Fruit fly (Drosophila melanogaster) S2 (cell line): ENCODE data around the gene CG15561.

ENCODE experiments used
- CG8478 ChIP-seq: fragments of >200 bp; optimal IDR thresholded peaks from 2 replicates; lab custom pipeline; 2018
- CTCF ChIP-seq, 2 experiments: fragments of >200 bp; optimal IDR thresholded peaks; 2 replicates each; lab custom pipeline; 2018

DNA sequence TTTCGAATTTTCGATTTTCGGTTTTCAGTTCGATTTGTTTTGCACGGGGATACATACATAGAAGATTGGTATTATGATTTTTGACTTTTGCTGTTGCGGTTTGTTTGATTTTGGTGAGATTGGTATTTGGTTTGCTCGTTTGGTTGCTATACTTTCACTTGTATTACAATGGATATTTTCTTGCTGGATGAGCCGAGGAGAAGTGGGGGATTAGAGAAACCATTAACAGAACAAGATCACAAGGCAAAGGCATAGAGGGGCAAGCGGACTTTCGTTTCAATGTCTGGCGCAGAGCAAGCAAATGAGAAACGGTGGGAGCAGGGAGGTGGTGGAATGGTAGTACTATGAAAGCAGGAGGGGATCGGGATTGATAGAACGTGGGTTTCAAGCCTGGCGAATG, 16.5 kb upstream of the CG15561 start, which contains the start of gene CG15563:
- no peak for TF ChIP-seq CG8478 (lab: Kevin White, UChicago)
- TF ChIP-seq CTCF (optimal IDR thresholded peaks at IDR 0.05; lab: Kevin White, UChicago) = no peak
